Worm (Caenorhabditis elegans): ENCODE measurements around the gene F39E9.6.

Gene F39E9.6

ce11 chrII:3338556-3338955 lies 25.2 kb upstream of the F39E9.6 start, which contains the start of gene F14D2.7:
F14D2.7 (minus strand) TSS chrII:3338656.
- no peak for TF ChIP-seq ztf-23 (GFP tag; IDR thresholded peaks at IDR 0.05)
- TF ChIP-seq ztf-29 (GFP tag; IDR thresholded peaks at IDR 0.05): no peak
- no peak for TF ChIP-seq med-1 (GFP tag; optimal IDR thresholded peaks at IDR 0.05; ENCODE audit: insufficient read depth)
- no peak for TF ChIP-seq cog-1 (tag; optimal IDR thresholded peaks at IDR 0.05)
- TF ChIP-seq flt-1 (GFP tag; IDR thresholded peaks at IDR 0.05): no peak
- TF ChIP-seq tab-1 (GFP tag; IDR thresholded peaks at IDR 0.05): no peak
- TF ChIP-seq T22C8.4 (GFP tag; IDR thresholded peaks at IDR 0.05): no peak
- TF ChIP-seq klf-2 (GFP tag; conservative IDR thresholded peaks at IDR 0.05): no peak
- TF ChIP-seq ref-1 (GFP tag; conservative IDR thresholded peaks at IDR 0.05): no peak

- no peak for TF ChIP-seq ref-1 (GFP tag; conservative IDR thresholded peaks at IDR 0.05)
- no peak for TF ChIP-seq ztf-29 (GFP tag; IDR thresholded peaks at IDR 0.05)
- TF ChIP-seq flt-1 (GFP tag; IDR thresholded peaks at IDR 0.05): no peak
- TF ChIP-seq T22C8.4 (GFP tag; IDR thresholded peaks at IDR 0.05): no peak
- no peak for TF ChIP-seq ztf-23 (GFP tag; IDR thresholded peaks at IDR 0.05)
Measured at ce11 chrII:3337039-3337438, 23.7 kb upstream of the F39E9.6 start, which contains the start of gene F14D2.19. F14D2.19 (minus strand) TSS chrII:3337139.

DNA sequence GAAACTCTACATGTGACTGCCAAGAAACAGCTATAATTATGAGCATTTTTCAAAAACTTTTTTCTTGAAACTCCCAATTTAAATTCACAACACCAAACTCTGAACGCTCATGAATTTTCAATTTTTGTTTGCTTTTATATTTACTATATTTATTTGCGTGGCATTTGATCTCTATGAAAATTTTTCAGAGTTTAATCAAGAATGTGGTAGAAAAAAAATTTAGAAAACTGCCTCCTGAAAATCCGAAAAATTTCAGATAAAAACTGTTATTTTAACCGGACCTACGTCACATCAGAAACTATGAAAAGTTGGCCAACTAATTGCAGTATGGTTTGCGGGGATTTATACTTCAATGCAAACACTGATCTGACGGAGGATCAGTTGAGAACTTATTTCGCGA lies 18.7 kb upstream of the F39E9.6 start, which contains the start of gene irld-27:
irld-27 (plus strand) TSS at position 301 of the 400 bp plus-strand sequence.
- TF ChIP-seq T22C8.4 (GFP tag; IDR thresholded peaks at IDR 0.05): no peak
- TF ChIP-seq klf-2 (GFP tag; conservative IDR thresholded peaks at IDR 0.05): no peak
- no peak for TF ChIP-seq ztf-23 (GFP tag; IDR thresholded peaks at IDR 0.05)
- no peak for TF ChIP-seq flt-1 (GFP tag; IDR thresholded peaks at IDR 0.05)
- no peak for TF ChIP-seq cog-1 (tag; optimal IDR thresholded peaks at IDR 0.05)
- TF ChIP-seq med-1 (GFP tag; optimal IDR thresholded peaks at IDR 0.05; ENCODE audit: insufficient read depth): no peak
- no peak for TF ChIP-seq ref-1 (GFP tag; conservative IDR thresholded peaks at IDR 0.05)
- no peak for TF ChIP-seq tab-1 (GFP tag; IDR thresholded peaks at IDR 0.05)
- no peak for TF ChIP-seq ztf-29 (GFP tag; IDR thresholded peaks at IDR 0.05)

DNA sequence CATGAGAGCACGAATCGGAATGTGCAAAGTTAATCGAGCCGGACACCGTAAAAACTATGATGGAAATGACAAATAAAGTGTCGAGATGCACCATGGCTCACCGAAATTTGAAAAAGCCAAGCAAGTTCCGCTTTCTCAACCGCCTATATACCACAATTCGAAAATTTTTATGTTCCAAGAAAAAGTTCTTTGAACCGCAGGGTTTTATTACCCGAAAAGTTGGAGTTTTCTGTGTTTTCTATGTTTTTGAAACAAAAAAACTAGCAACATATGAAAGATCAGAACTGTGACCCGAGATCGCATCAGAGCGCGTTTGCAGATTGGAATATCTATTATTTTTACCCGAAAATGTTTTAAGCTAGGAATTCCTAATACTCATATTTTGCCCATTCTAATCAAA lies 13.8 kb upstream of the F39E9.6 start, which contains the start of gene Y46D2A.3:
Y46D2A.3 (minus strand) TSS at position 101 of the 400 bp plus-strand sequence.
- TF ChIP-seq cog-1 (tag; optimal IDR thresholded peaks at IDR 0.05) (no peak), ztf-29 (GFP tag; IDR thresholded peaks at IDR 0.05) (no peak), med-1 (GFP tag; optimal IDR thresholded peaks at IDR 0.05; ENCODE audit: insufficient read depth) (no peak), klf-2 (GFP tag; conservative IDR thresholded peaks at IDR 0.05) (no peak)

DNA sequence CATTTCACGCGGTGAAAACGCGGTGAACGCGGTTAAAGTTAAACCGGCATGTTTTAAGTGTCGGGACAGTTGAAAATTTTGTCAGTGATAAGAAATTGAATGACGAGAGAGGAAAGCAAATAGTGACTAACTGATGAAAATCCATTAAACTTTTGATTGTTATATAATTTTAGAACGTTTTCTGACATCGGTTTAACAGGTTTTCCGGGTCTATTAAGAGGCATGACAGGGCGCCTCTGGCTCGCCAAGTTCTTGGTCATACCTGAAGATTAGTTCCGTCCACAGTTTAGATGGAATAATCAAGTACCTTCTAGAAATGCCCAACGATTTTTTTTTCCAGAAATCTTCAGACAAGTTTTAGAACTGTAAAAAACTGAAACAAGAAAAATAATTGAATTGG lies 9.8 kb upstream of the F39E9.6 start, which contains the start of gene Y46D2A.2:
Y46D2A.2 (minus strand) TSS at position 101 of the 400 bp plus-strand sequence.
- TF ChIP-seq ztf-23 (GFP tag; IDR thresholded peaks at IDR 0.05) (no peak), ref-1 (GFP tag; conservative IDR thresholded peaks at IDR 0.05) (no peak), ztf-29 (GFP tag; IDR thresholded peaks at IDR 0.05) (no peak), klf-2 (GFP tag; conservative IDR thresholded peaks at IDR 0.05) (no peak), tab-1 (GFP tag; IDR thresholded peaks at IDR 0.05) (no peak), T22C8.4 (GFP tag; IDR thresholded peaks at IDR 0.05) (no peak), cog-1 (tag; optimal IDR thresholded peaks at IDR 0.05) (no peak), med-1 (GFP tag; optimal IDR thresholded peaks at IDR 0.05; ENCODE audit: insufficient read depth) (no peak)

ce11 chrII:3322257-3322656 lies 8.9 kb upstream of the F39E9.6 start, which contains the start of gene Y46D2A.1:
Y46D2A.1 (plus strand) TSS chrII:3322557.
- TF ChIP-seq ztf-23 (GFP tag; IDR thresholded peaks at IDR 0.05): no peak
- TF ChIP-seq tab-1 (GFP tag; IDR thresholded peaks at IDR 0.05): no peak
- TF ChIP-seq ref-1 (GFP tag; conservative IDR thresholded peaks at IDR 0.05): no peak
- TF ChIP-seq T22C8.4 (GFP tag; IDR thresholded peaks at IDR 0.05): no peak
- no peak for TF ChIP-seq flt-1 (GFP tag; IDR thresholded peaks at IDR 0.05)
- no peak for TF ChIP-seq ztf-29 (GFP tag; IDR thresholded peaks at IDR 0.05)
- no peak for TF ChIP-seq cog-1 (tag; optimal IDR thresholded peaks at IDR 0.05)

DNA sequence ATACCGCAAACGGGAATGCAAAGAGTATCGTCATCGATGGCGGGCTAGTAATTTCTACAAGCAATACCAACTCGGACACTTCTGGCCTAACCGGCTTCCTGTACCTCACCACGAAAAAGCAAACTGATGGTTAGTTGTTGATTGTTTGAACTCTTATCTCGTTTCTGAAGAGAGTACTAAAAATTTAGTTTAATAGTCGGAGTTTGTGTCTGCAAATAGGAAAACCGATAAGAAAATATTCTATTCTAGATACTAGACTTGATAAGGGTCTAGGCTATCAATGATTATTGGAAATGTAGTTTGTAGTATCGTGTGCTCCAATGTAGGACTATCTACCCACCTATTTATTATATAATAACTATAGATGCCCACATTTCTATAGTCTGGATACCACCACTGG lies 5.5 kb upstream of the F39E9.6 start:
- TF ChIP-seq ztf-23 (GFP tag; IDR thresholded peaks at IDR 0.05): no peak
- TF ChIP-seq flt-1 (GFP tag; IDR thresholded peaks at IDR 0.05): no peak
- TF ChIP-seq T22C8.4 (GFP tag; IDR thresholded peaks at IDR 0.05): no peak
- no peak for TF ChIP-seq klf-2 (GFP tag; conservative IDR thresholded peaks at IDR 0.05)
- TF ChIP-seq tab-1 (GFP tag; IDR thresholded peaks at IDR 0.05): no peak
- TF ChIP-seq ztf-29 (GFP tag; IDR thresholded peaks at IDR 0.05): no peak

- TF ChIP-seq med-1 (GFP tag; optimal IDR thresholded peaks at IDR 0.05; ENCODE audit: insufficient read depth) (no peak), T22C8.4 (GFP tag; IDR thresholded peaks at IDR 0.05) (peak; percentile 48)
Measured at ce11 chrII:3310957-3311657, 2.2 kb downstream of the F39E9.6 start.

ce11 chrII:3303582-3303981 lies 9.8 kb downstream of the F39E9.6 start:
- TF ChIP-seq T22C8.4 (GFP tag; IDR thresholded peaks at IDR 0.05) (peak; percentile 32; the same call in 1 of the 2 replicates), ref-1 (GFP tag; conservative IDR thresholded peaks at IDR 0.05) (no peak), ztf-23 (GFP tag; IDR thresholded peaks at IDR 0.05) (no peak), cog-1 (tag; optimal IDR thresholded peaks at IDR 0.05) (peak; percentile 12), med-1 (GFP tag; optimal IDR thresholded peaks at IDR 0.05; ENCODE audit: insufficient read depth) (no peak), tab-1 (GFP tag; IDR thresholded peaks at IDR 0.05) (no peak), klf-2 (GFP tag; conservative IDR thresholded peaks at IDR 0.05) (no peak), flt-1 (GFP tag; IDR thresholded peaks at IDR 0.05) (no peak)

ce11 chrII:3299457-3299856 lies 13.9 kb downstream of the F39E9.6 start, which contains the start of gene btb-22:
btb-22 (plus strand) TSS chrII:3299757.
- TF ChIP-seq ztf-29 (GFP tag; IDR thresholded peaks at IDR 0.05) (no peak), ztf-23 (GFP tag; IDR thresholded peaks at IDR 0.05) (no peak), tab-1 (GFP tag; IDR thresholded peaks at IDR 0.05) (no peak), ref-1 (GFP tag; conservative IDR thresholded peaks at IDR 0.05) (no peak), flt-1 (GFP tag; IDR thresholded peaks at IDR 0.05) (no peak), cog-1 (tag; optimal IDR thresholded peaks at IDR 0.05) (no peak), T22C8.4 (GFP tag; IDR thresholded peaks at IDR 0.05) (no peak), klf-2 (GFP tag; conservative IDR thresholded peaks at IDR 0.05) (no peak), med-1 (GFP tag; optimal IDR thresholded peaks at IDR 0.05; ENCODE audit: insufficient read depth) (no peak)
